Worm (Caenorhabditis elegans) whole organism, L4/young adult: ENCODE measurements around the gene cki-2.

Experiments
- dao-5 ChIP-seq: sonication (generic microtip); optimal IDR thresholded peaks from 2 replicates; lab custom pipeline; 2016; ENCODE audit warnings: missing genotype, missing genetic modification characterization, moderate library complexity, missing compliant biosample characterization
- him-1 ChIP-seq: sonication (generic microtip); optimal IDR thresholded peaks from 2 replicates; lab custom pipeline; 2016; ENCODE audit warnings: missing genotype, missing genetic modification reagents, missing genetic modification characterization, missing compliant biosample characterization

DNA sequence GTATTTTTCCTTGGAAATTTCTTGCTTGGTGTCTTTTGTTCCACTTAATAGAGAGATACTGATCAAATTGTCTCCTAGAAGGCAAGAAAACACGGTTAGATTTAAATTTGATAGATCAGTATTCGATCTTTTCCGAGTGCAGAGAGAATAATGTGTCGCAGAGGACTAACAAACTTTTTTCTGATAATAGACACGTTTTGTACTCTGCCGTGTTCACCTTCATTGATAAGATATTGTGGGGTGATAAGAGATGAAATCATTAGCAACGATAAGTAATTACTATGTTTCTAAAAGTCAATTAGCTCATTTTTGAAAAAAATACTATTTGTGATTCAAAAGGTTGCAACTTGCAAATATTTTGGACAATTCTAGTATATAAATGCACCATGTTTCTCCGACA, 39.6 kb upstream of the cki-2 start:
- TF ChIP-seq him-1 (tag; lab: Kevin White, UChicago) (no peak), dao-5 (no peak)
